Worm (Caenorhabditis elegans): ENCODE results near the gene kcnl-3.

DNA sequence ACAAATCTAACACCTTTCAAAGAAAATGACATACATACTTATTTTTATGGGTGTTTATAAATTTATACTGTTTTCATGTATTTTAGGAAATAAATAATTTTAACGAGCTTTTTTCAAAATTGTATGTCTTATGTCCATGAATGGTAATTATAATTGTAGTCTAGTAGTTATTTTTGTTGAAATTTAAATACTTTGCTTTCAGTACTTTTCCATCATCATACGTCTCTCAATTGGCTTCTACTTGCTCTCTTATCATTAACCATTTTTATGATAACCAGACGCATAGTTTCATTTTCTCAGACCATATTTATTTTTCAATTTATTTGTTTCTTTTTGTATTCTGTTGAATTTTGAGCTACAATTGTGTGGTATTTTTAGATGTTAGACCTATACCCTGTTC is 21.2 kb upstream of the kcnl-3 start, which contains the start of gene F35C8.5:
- TF ChIP-seq flt-1 (GFP tag; IDR thresholded peaks at IDR 0.05) = no peak
- TF ChIP-seq ztf-23 (GFP tag; IDR thresholded peaks at IDR 0.05) = no peak
- no peak for TF ChIP-seq klf-2 (GFP tag; conservative IDR thresholded peaks at IDR 0.05)
- TF ChIP-seq tab-1 (GFP tag; IDR thresholded peaks at IDR 0.05) = no peak
- no peak for TF ChIP-seq med-1 (GFP tag; optimal IDR thresholded peaks at IDR 0.05; ENCODE audit: insufficient read depth)
- TF ChIP-seq cog-1 (tag; optimal IDR thresholded peaks at IDR 0.05) = no peak
- TF ChIP-seq ref-1 (GFP tag; conservative IDR thresholded peaks at IDR 0.05) = no peak
- TF ChIP-seq ztf-29 (GFP tag; IDR thresholded peaks at IDR 0.05) = no peak
- TF ChIP-seq T22C8.4 (GFP tag; IDR thresholded peaks at IDR 0.05) = no peak

Data from whole organism, midembryonic.